Worm (Caenorhabditis elegans): Measurements from ENCODE around the gene nduv-3.
A peak's percentile ranks its signal among the peaks of the same experiment; 100 is the strongest.

nduv-3 gene

DNA sequence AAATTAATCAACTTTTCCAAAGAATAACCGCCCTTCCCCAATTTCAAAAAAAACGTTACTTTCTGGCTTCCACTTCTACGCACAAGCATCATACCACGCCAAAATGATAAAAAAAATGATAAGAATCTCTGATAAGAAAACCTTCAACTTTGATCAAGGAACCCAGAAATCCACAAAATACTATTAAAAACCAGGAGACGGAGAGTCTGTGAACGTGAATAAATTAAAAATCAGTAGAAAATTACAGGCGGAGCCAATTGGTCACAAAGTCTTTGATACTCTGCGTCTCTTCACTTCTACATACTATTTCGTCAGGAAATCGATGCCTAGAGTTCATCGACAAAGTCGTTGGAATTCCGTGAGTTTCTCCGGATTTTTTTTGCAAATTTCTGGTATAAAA, 22.5 kb upstream of the nduv-3 start, which contains the start of gene smf-3:
Gene smf-3 (plus strand): TSS at position 259 of the 400 bp plus-strand sequence.
- TF ChIP-seq pha-4 (tag; optimal IDR thresholded peaks at IDR 0.05) (no peak), pqm-1 (tag; optimal IDR thresholded peaks at IDR 0.05) (peak; percentile 96), nhr-76 (tag; optimal IDR thresholded peaks at IDR 0.05) (no peak), fkh-10 (GFP tag; optimal IDR thresholded peaks at IDR 0.05) (no peak), nfya-1 (tag; optimal IDR thresholded peaks at IDR 0.05; ENCODE audit: insufficient read depth) (peak; percentile 6), ztf-4 (tag; optimal IDR thresholded peaks at IDR 0.05) (no peak), mml-1 (tag; optimal IDR thresholded peaks at IDR 0.05) (no peak), ZK546.5 (tag; optimal IDR thresholded peaks at IDR 0.05) (no peak), nhr-43 (tag; optimal IDR thresholded peaks at IDR 0.05; ENCODE audit: poor library complexity, severe bottlenecking) (no peak), eor-1 (tag; optimal IDR thresholded peaks at IDR 0.05) (no peak), nhr-11 (tag; optimal IDR thresholded peaks at IDR 0.05) (no peak), elt-2 (tag; optimal IDR thresholded peaks at IDR 0.05) (peak; percentile 98), nhr-77 (tag; optimal IDR thresholded peaks at IDR 0.05) (no peak), mdl-1 (tag; optimal IDR thresholded peaks at IDR 0.05) (no peak), jun-1 (tag; optimal IDR thresholded peaks at IDR 0.05) (no peak)

- TF ChIP-seq fkh-10 (GFP tag; optimal IDR thresholded peaks at IDR 0.05), result no peak
- TF ChIP-seq hmg-11 (tag; optimal IDR thresholded peaks at IDR 0.05), result no peak
- TF ChIP-seq mdl-1 (tag; optimal IDR thresholded peaks at IDR 0.05), result no peak
- TF ChIP-seq zag-1 (tag; optimal IDR thresholded peaks at IDR 0.05), result no peak
- TF ChIP-seq skn-1 (tag; optimal IDR thresholded peaks at IDR 0.05), result no peak
- TF ChIP-seq ztf-4 (tag; optimal IDR thresholded peaks at IDR 0.05), result no peak
- TF ChIP-seq nhr-67 (tag; optimal IDR thresholded peaks at IDR 0.05), result no peak
These were observed 12.9 kb upstream of the nduv-3 start, which contains the start of gene ngn-1 for ce11 chrIV:2628171-2628570. Gene ngn-1 (minus strand): TSS chrIV:2628271.

DNA sequence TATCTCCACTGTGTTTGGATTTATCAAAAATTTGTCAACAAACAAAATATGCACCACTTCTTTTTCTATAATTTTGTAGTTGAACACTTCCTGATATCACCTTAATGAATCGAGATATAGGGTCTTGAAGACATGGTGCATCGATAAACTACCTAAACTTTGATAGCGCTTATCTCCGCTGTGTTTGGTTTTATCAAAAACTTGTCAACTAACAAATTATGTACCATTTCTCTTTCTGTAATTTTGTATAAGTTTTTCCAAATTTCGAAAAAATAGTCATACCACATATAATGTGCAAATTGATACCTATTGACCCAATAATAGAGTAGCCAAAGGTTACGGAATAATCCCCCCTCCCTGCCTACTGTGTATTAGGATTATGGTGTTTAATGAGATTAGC, 11.0 kb upstream of the nduv-3 start:
- TF ChIP-seq ztf-4 (tag; optimal IDR thresholded peaks at IDR 0.05) (no peak), fkh-2 (tag; optimal IDR thresholded peaks at IDR 0.05) (no peak), nhr-76 (tag; optimal IDR thresholded peaks at IDR 0.05) (no peak), mml-1 (tag; optimal IDR thresholded peaks at IDR 0.05) (no peak), aly-2 (tag; optimal IDR thresholded peaks at IDR 0.05) (no peak), nhr-11 (tag; optimal IDR thresholded peaks at IDR 0.05) (no peak), skn-1 (tag; optimal IDR thresholded peaks at IDR 0.05) (no peak), zag-1 (tag; optimal IDR thresholded peaks at IDR 0.05) (no peak), egl-27 (tag; optimal IDR thresholded peaks at IDR 0.05) (no peak), pqm-1 (tag; optimal IDR thresholded peaks at IDR 0.05) (no peak), ceh-9 (tag; optimal IDR thresholded peaks at IDR 0.05) (no peak), ceh-28 (tag; optimal IDR thresholded peaks at IDR 0.05) (no peak), snpc-4 (tag; optimal IDR thresholded peaks at IDR 0.05) (no peak), nhr-23 (tag; optimal IDR thresholded peaks at IDR 0.05) (no peak), elt-3 (tag; optimal IDR thresholded peaks at IDR 0.05) (no peak), daf-12 (tag; optimal IDR thresholded peaks at IDR 0.05) (no peak), nhr-43 (tag; optimal IDR thresholded peaks at IDR 0.05; ENCODE audit: poor library complexity, severe bottlenecking) (no peak), eor-1 (tag; optimal IDR thresholded peaks at IDR 0.05) (no peak)

- no peak for TF ChIP-seq zag-1 (tag; optimal IDR thresholded peaks at IDR 0.05)
These were observed 6.1 kb upstream of the nduv-3 start for ce11 chrIV:2634992-2635391.

DNA sequence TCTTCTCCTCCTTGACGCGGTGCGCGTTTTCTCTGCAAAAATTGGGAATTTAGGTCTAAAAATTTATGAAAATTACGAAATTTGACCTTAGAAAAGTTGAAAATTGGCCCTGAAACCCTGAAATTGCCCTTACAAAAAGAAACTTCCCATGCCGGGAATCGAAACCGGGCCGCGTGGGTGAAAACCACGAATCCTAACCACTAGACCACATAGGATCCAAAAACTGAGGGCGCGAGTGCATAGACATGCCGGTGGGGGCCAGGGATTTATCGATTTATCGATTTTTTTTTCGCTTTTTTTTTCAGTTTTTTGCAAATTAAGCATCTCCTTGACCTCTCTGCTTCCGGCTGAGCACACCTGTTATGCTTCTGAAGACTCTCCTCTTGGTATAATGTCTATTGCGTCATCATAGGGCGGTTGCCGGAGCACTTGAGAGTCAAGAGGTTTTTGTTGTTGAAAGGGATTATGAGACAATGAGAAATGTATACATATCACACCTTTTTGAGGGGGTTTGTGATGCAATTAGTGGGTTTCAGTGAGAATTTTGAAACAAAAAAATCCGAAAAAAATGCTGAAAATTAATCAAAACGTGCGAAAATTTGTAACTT, 1.3 kb upstream of the nduv-3 start:
- TF ChIP-seq fos-1 (tag; optimal IDR thresholded peaks at IDR 0.05), result no peak
- TF ChIP-seq lin-15B (tag; optimal IDR thresholded peaks at IDR 0.05), result peak; percentile 21
- peak; percentile 95 for TF ChIP-seq ceh-28 (tag; optimal IDR thresholded peaks at IDR 0.05)
- TF ChIP-seq hmg-11 (tag; optimal IDR thresholded peaks at IDR 0.05), result peak; percentile 13
- TF ChIP-seq nhr-43 (tag; optimal IDR thresholded peaks at IDR 0.05; ENCODE audit: poor library complexity, severe bottlenecking), result peak; percentile 4
- TF ChIP-seq ceh-82 (tag; optimal IDR thresholded peaks at IDR 0.05), result peak; percentile 28
- no peak for TF ChIP-seq egl-27 (tag; optimal IDR thresholded peaks at IDR 0.05)
- TF ChIP-seq pha-4 (tag; optimal IDR thresholded peaks at IDR 0.05), result peak; percentile 14
- no peak for TF ChIP-seq fkh-2 (tag; optimal IDR thresholded peaks at IDR 0.05)
- TF ChIP-seq lsy-12 (tag; optimal IDR thresholded peaks at IDR 0.05), result peak; percentile 19
- no peak for TF ChIP-seq ama-1 (optimal IDR thresholded peaks at IDR 0.05)
- peak; percentile 16 for TF ChIP-seq nfya-1 (tag; optimal IDR thresholded peaks at IDR 0.05; ENCODE audit: insufficient read depth)

All from whole organism, L3 larva.